Fruit fly (Drosophila melanogaster): ENCODE measurements around the gene ems.

Gene ems

DNA sequence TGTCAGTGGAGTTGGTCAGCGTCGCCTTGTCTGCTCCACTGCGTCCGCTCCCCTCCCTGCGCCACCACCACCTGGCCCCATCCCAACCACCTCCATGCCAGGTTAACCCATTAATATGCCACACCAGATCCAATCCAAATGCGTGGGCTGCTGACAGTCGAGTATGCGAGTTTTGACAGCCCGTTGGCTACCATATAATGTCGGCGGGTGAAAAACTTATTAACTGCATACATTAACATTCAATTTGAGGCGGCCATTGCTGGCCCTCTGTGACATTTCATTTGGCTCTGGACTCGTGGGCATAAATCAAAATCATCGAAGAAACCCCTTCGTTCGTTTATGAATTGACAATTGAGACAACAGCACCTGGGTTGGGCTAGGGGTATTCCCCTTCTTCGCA lies 13.8 kb upstream of the ems start:
- TF ChIP-seq h (optimal IDR thresholded peaks at IDR 0.05) = no peak
- no peak for TF ChIP-seq Myc (optimal IDR thresholded peaks at IDR 0.05)
- TF ChIP-seq insv (optimal IDR thresholded peaks at IDR 0.05) = no peak
- TF ChIP-seq psq (optimal IDR thresholded peaks at IDR 0.05) = no peak
- TF ChIP-seq ttk (optimal IDR thresholded peaks at IDR 0.05) = no peak
- TF ChIP-seq Sin3A (optimal IDR thresholded peaks at IDR 0.05) = no peak

DNA sequence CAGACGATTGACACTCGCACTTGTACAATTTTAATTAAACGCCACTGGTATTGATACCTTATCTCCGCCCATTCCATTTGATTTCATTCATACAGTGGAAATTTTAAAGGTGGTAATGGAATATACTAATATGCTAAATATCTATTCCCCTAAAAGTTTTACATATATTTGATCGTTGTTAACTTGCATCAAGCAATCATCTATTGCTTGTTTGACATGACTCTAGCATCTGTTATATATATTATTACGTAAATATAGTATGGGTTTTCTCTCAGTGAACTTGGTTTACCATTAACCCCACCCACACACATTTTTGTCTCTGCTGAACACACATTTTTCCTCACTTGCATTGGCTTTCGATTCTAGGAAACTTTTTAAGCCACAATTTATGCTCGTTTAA lies 13.3 kb upstream of the ems start:
- TF ChIP-seq insv (optimal IDR thresholded peaks at IDR 0.05) (no peak), Sin3A (optimal IDR thresholded peaks at IDR 0.05) (no peak), psq (optimal IDR thresholded peaks at IDR 0.05) (no peak)

- TF ChIP-seq Myc (optimal IDR thresholded peaks at IDR 0.05) = no peak
- no peak for TF ChIP-seq Sin3A (optimal IDR thresholded peaks at IDR 0.05)
- TF ChIP-seq psq (optimal IDR thresholded peaks at IDR 0.05) = no peak
- no peak for TF ChIP-seq insv (optimal IDR thresholded peaks at IDR 0.05)
- TF ChIP-seq ttk (optimal IDR thresholded peaks at IDR 0.05) = no peak
- TF ChIP-seq h (optimal IDR thresholded peaks at IDR 0.05) = no peak
Observed at dm6 chr3R:13892870-13893269, 8.8 kb upstream of the ems start.

DNA sequence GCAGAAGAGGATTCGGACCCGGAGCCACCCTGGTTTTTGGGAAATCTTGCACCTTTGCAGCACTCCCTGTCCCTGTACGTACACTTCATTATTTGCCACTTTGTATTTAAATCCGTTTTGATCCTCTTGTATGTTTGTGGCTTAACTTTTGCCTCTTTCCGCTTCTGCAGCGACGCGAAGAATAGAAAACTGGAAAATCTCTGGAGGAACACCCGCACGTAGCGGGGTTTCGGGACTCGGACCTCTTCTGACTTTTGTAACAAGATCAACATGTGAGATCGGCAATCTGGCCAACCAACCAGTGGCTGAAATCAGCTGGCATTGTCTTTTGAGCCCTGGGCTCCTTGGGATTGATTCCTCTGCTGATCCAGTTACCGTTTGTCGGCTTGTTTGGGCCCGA lies 6.9 kb upstream of the ems start:
- TF ChIP-seq Myc (optimal IDR thresholded peaks at IDR 0.05) (no peak), psq (optimal IDR thresholded peaks at IDR 0.05) (no peak), ttk (optimal IDR thresholded peaks at IDR 0.05) (no peak), h (optimal IDR thresholded peaks at IDR 0.05) (no peak), Sin3A (optimal IDR thresholded peaks at IDR 0.05) (no peak), insv (optimal IDR thresholded peaks at IDR 0.05) (no peak)

DNA sequence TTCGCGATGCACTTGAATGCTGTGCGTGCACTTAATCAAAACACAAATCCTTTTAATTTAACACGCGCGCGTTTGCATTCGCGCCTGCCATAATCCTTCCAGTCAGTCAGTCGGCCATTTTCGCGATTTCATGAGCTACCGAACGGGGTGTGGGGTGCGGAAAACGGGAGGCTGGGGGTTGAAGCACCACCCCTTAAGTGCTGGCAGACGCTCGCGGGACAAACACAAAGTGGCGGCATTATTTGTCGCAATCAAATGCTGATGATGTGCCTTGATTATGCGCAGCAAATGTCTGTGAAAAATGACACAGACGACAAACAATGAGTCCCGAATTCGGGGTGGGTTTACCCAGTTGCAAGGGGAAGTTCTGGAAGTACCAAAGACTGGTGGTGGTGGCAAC lies 6.1 kb upstream of the ems start:
- TF ChIP-seq insv (optimal IDR thresholded peaks at IDR 0.05) (no peak), psq (optimal IDR thresholded peaks at IDR 0.05) (no peak), Sin3A (optimal IDR thresholded peaks at IDR 0.05) (no peak), ttk (optimal IDR thresholded peaks at IDR 0.05) (no peak), h (optimal IDR thresholded peaks at IDR 0.05) (no peak), Myc (optimal IDR thresholded peaks at IDR 0.05) (no peak)

DNA sequence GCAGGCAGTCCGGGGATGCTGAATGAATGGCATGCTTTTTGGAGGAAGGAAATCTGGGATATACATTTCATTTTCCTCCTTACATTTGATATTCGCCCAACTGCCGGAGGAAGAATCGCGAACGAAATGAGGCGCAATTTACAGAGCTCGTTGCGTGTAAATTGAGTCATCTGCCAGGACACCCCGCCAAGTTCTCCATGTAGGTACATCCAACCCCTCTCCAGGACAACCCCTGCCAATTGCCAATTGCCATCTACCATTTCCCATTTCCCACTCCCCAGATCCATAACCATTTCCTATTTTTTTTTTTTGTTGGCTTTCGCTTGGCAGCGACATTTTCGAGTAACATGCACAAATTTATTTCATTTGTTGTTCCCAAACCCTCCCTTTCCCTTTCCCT lies 4.8 kb upstream of the ems start:
- TF ChIP-seq ttk (optimal IDR thresholded peaks at IDR 0.05) (no peak), insv (optimal IDR thresholded peaks at IDR 0.05) (no peak), Myc (optimal IDR thresholded peaks at IDR 0.05) (no peak), Sin3A (optimal IDR thresholded peaks at IDR 0.05) (no peak), h (optimal IDR thresholded peaks at IDR 0.05) (no peak), psq (optimal IDR thresholded peaks at IDR 0.05) (no peak)

dm6 chr3R:13899727-13900209 lies 1.9 kb upstream of the ems start:
- TF ChIP-seq Sin3A (optimal IDR thresholded peaks at IDR 0.05) = no peak
- no peak for TF ChIP-seq h (optimal IDR thresholded peaks at IDR 0.05)
- TF ChIP-seq psq (optimal IDR thresholded peaks at IDR 0.05) = no peak
- no peak for TF ChIP-seq Myc (optimal IDR thresholded peaks at IDR 0.05)
- no peak for TF ChIP-seq insv (optimal IDR thresholded peaks at IDR 0.05)
- TF ChIP-seq ttk (optimal IDR thresholded peaks at IDR 0.05) = no peak

DNA sequence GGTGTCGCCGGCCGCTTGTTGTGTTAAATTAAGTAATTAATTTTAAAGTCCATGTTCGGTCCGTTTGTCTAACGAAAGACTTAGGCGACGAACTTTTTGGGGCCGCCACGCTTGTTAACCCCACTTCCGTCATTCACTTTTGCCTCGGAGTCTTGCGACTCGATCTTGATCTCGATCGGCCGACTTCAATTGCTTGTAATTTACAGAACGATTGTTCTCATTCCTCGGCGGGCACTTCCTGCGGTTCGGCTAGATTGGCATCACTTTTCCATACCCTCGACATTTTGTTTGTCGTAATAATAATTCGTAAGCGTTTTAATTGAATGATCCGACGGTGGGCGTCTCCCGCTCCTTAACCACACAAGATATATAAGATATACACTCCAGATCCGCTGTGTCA lies 5.1 kb downstream of the ems start:
- TF ChIP-seq psq (optimal IDR thresholded peaks at IDR 0.05) (no peak), Myc (optimal IDR thresholded peaks at IDR 0.05) (no peak)

DNA sequence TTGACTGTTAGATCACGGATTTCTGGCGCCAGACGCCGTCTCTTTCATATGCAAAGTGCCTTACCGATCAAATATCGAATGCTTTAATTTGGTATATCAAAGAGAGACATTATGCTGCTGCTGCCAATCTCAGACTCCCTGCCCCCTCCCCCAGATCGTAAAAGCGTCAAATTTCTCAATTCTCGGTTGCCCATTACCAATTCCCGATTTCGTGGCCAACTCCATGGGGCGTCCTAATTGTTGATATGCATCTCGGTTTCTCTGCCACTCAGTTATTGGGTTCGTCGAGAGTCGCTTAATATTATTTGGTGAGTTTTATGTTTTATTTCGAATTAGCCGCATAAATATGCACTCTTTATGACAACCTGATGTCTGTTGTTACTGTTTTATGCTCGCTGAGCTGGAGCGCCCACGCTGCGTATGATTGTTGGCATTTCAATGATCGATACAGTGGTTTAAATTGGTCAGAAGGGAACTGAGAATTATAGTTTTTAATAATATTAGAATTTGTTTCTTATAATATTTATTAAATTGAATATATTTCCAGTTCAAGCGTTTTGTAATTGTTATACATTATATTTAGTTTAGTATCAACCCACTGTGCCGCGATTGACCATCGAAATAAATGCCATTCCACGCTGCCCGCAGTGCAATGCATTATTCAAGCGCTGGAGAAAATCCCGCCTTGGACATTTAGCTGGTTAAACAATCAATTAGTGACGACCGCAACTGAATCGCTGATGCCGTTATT lies 5.9 kb downstream of the ems start:
- no peak for TF ChIP-seq psq (optimal IDR thresholded peaks at IDR 0.05)
- TF ChIP-seq Myc (optimal IDR thresholded peaks at IDR 0.05) = no peak
- no peak for TF ChIP-seq Sin3A (optimal IDR thresholded peaks at IDR 0.05)
- no peak for TF ChIP-seq h (optimal IDR thresholded peaks at IDR 0.05)
- no peak for TF ChIP-seq insv (optimal IDR thresholded peaks at IDR 0.05)
- TF ChIP-seq ttk (optimal IDR thresholded peaks at IDR 0.05) = no peak

dm6 chr3R:13909065-13909464 lies 7.4 kb downstream of the ems start:
- TF ChIP-seq h (optimal IDR thresholded peaks at IDR 0.05) = no peak
- no peak for TF ChIP-seq Myc (optimal IDR thresholded peaks at IDR 0.05)
- no peak for TF ChIP-seq insv (optimal IDR thresholded peaks at IDR 0.05)
- no peak for TF ChIP-seq psq (optimal IDR thresholded peaks at IDR 0.05)
- no peak for TF ChIP-seq Sin3A (optimal IDR thresholded peaks at IDR 0.05)
- no peak for TF ChIP-seq ttk (optimal IDR thresholded peaks at IDR 0.05)

- TF ChIP-seq ttk (optimal IDR thresholded peaks at IDR 0.05) (no peak), insv (optimal IDR thresholded peaks at IDR 0.05) (no peak), h (optimal IDR thresholded peaks at IDR 0.05) (no peak), Sin3A (optimal IDR thresholded peaks at IDR 0.05) (no peak), Myc (optimal IDR thresholded peaks at IDR 0.05) (no peak), psq (optimal IDR thresholded peaks at IDR 0.05) (no peak)
Observed at dm6 chr3R:13909899-13910298, 8.2 kb downstream of the ems start.

dm6 chr3R:13911314-13911713 lies 9.7 kb downstream of the ems start:
- no peak for TF ChIP-seq Myc (optimal IDR thresholded peaks at IDR 0.05)
- no peak for TF ChIP-seq ttk (optimal IDR thresholded peaks at IDR 0.05)
- TF ChIP-seq Sin3A (optimal IDR thresholded peaks at IDR 0.05) = no peak
- TF ChIP-seq h (optimal IDR thresholded peaks at IDR 0.05) = no peak
- no peak for TF ChIP-seq psq (optimal IDR thresholded peaks at IDR 0.05)
- no peak for TF ChIP-seq insv (optimal IDR thresholded peaks at IDR 0.05)

Measured in Kc167 (cell line).